Worm (Caenorhabditis elegans): Measurements from ENCODE around the gene F23B2.10.
A peak's percentile ranks its signal among the peaks of the same experiment; 100 is the strongest.

ce11 chrIV:9144405-9144804, 9.8 kb downstream of the F23B2.10 start, which contains the start of gene flp-1:
- TF ChIP-seq tbx-8 (GFP tag; optimal IDR thresholded peaks at IDR 0.05) = no peak
- peak; percentile 70 for TF ChIP-seq ces-1 (GFP tag; optimal IDR thresholded peaks at IDR 0.05)

All from whole organism, mixed stage, embryonic.